Worm (Caenorhabditis elegans) whole organism, L1 larva: ENCODE measurements around the gene ZK287.1.

Experiments
- blmp-1 ChIP-seq: fragments of 150-350 bp; optimal IDR thresholded peaks from 2 replicates; lab custom pipeline; 2014; ENCODE audit warnings: missing biosample characterization, missing genetic modification characterization
- ceh-8 ChIP-seq: fragments of 200-800 bp; sonication (Bioruptor generic); optimal IDR thresholded peaks from 2 replicates; lab custom pipeline; 2018; ENCODE audit warnings: mild to moderate bottlenecking, missing genetic modification characterization, moderate library complexity, missing compliant biosample characterization
- ceh-82 ChIP-seq, 3 experiments: fragments of 150-350 bp in 1 of 3; sonication (generic microtip) in 2 of 3; optimal IDR thresholded peaks; 2 replicates each; lab custom pipeline; 2014 to 2017; ENCODE audit warnings: missing biosample characterization in 3 of 3, missing genetic modification characterization in 3 of 3
- ceh-90 ChIP-seq: sonication (generic microtip); optimal IDR thresholded peaks from 2 replicates; lab custom pipeline; 2016; ENCODE audit warnings: missing genetic modification characterization, missing compliant biosample characterization
- dpl-1 ChIP-seq, 3 experiments: fragments of 150-350 bp in 2 of 3; sonication (generic microtip) in 1 of 3; optimal IDR thresholded peaks; 2 replicates each; lab custom pipeline; 2014 to 2017; ENCODE audit warnings: missing biosample characterization in 3 of 3, missing genetic modification characterization in 3 of 3, missing genetic modification reagents in 3 of 3
- dsc-1 ChIP-seq: sonication (generic microtip); optimal IDR thresholded peaks from 2 replicates; lab custom pipeline; 2016; ENCODE audit warnings: mild to moderate bottlenecking, missing genetic modification characterization, missing compliant biosample characterization
- efl-1 ChIP-seq, 4 experiments: fragments of 150-350 bp; optimal IDR thresholded peaks in 3 of 4; peaks in 1 of 4; 1 replicate in 1 of 4; 2 replicates in 3 of 4; lab custom pipeline; 2014; ENCODE audit warnings: missing biosample characterization in 2 of 4, missing genetic modification characterization in 2 of 4, missing genetic modification reagents in 2 of 4
- efl-3 ChIP-seq: fragments of 200-800 bp; sonication (Bioruptor generic); optimal IDR thresholded peaks from 2 replicates; lab custom pipeline; 2018; ENCODE audit warnings: mild to moderate bottlenecking, missing genetic modification characterization, missing compliant biosample characterization
- egl-13 ChIP-seq: sonication (generic microtip); optimal IDR thresholded peaks from 2 replicates; lab custom pipeline; 2016; ENCODE audit warnings: missing genotype, missing genetic modification reagents, missing genetic modification characterization, missing compliant biosample characterization
- egl-27 ChIP-seq, 2 experiments: fragments of 150-350 bp in 1 of 2; sonication (generic microtip); optimal IDR thresholded peaks; 3 replicates each; lab custom pipeline; 2017 to 2018; ENCODE audit warnings: missing biosample characterization in 2 of 2, missing genetic modification characterization in 2 of 2, missing genetic modification reagents in 2 of 2
- elt-3 ChIP-seq, 6 experiments: fragments of 150-350 bp in 1 of 6; sonication (generic microtip); optimal IDR thresholded peaks; 2 replicates each; lab custom pipeline; 2017 to 2018; ENCODE audit warnings: missing biosample characterization in 6 of 6, missing genetic modification characterization in 6 of 6, inconsistent platforms in 1 of 6
- fkh-8 ChIP-seq: sonication (generic microtip); optimal IDR thresholded peaks from 2 replicates; lab custom pipeline; 2016; ENCODE audit warnings: mild to moderate bottlenecking, missing genetic modification characterization, missing compliant biosample characterization
- fos-1 ChIP-seq: fragments of 150-350 bp; optimal IDR thresholded peaks from 2 replicates; lab custom pipeline; 2014; ENCODE audit warnings: missing biosample characterization, missing genetic modification characterization
- isw-1 ChIP-seq: fragments of 200-800 bp; sonication (Bioruptor generic); IDR thresholded peaks from 2 replicates; pipeline ENCODE4 v1.3.6; 2022; ENCODE audit warnings: missing genetic modification characterization, missing compliant biosample characterization
- lin-13 ChIP-seq: fragments of 150-350 bp; optimal IDR thresholded peaks from 2 replicates; lab custom pipeline; 2014; ENCODE audit warnings: missing biosample characterization, missing genetic modification reagents, missing genetic modification characterization
- lin-39 ChIP-seq: fragments of 150-350 bp; optimal IDR thresholded peaks from 2 replicates; lab custom pipeline; 2014; ENCODE audit warnings: missing biosample characterization, missing genetic modification reagents, missing genetic modification characterization
- lir-3 ChIP-seq: sonication (generic microtip); optimal IDR thresholded peaks from 2 replicates; lab custom pipeline; 2016; ENCODE audit warnings: mild to moderate bottlenecking, missing genetic modification characterization, moderate library complexity, missing compliant biosample characterization; ENCODE audit not compliant: poor library complexity
- lsy-2 ChIP-seq, 2 experiments: fragments of 150-350 bp; optimal IDR thresholded peaks; 2 replicates each; lab custom pipeline; 2014; ENCODE audit warnings: missing biosample characterization in 2 of 2, missing genetic modification characterization in 2 of 2
- mdl-1 ChIP-seq, 2 experiments: fragments of 150-350 bp; optimal IDR thresholded peaks; 2 replicates each; lab custom pipeline; 2014 to 2017; ENCODE audit warnings: missing biosample characterization in 2 of 2, missing genetic modification characterization in 2 of 2, inconsistent platforms in 1 of 2
- nhr-76 ChIP-seq: sonication (generic microtip); optimal IDR thresholded peaks from 2 replicates; lab custom pipeline; 2017; ENCODE audit warnings: missing biosample characterization, missing genetic modification characterization
- nhr-77 ChIP-seq: fragments of 150-350 bp; optimal IDR thresholded peaks from 2 replicates; lab custom pipeline; 2014; ENCODE audit warnings: missing biosample characterization, missing genetic modification characterization
- nhr-85 ChIP-seq: sonication (generic microtip); peaks from one replicate; lab custom pipeline; 2016; ENCODE audit warnings: missing genetic modification characterization, inconsistent platforms, missing compliant biosample characterization
- nhr-90 ChIP-seq: sonication (generic microtip); optimal IDR thresholded peaks from 2 replicates; lab custom pipeline; 2016; ENCODE audit warnings: mild to moderate bottlenecking, missing genetic modification characterization, missing compliant biosample characterization; ENCODE audit not compliant: poor library complexity
- skn-1 ChIP-seq: fragments of 150-350 bp; optimal IDR thresholded peaks from 2 replicates; lab custom pipeline; 2014; ENCODE audit warnings: missing biosample characterization, missing genetic modification characterization
- snu-23 ChIP-seq: sonication (generic microtip); optimal IDR thresholded peaks from 2 replicates; lab custom pipeline; 2016; ENCODE audit warnings: missing genetic modification characterization, missing compliant biosample characterization
- unc-30 ChIP-seq: sonication (generic microtip); optimal IDR thresholded peaks from 2 replicates; lab custom pipeline; 2017; ENCODE audit warnings: missing biosample characterization, missing genetic modification characterization
- vab-15 ChIP-seq: sonication (generic microtip); optimal IDR thresholded peaks from 2 replicates; lab custom pipeline; 2017; ENCODE audit warnings: missing genotype, mild to moderate bottlenecking, missing genetic modification characterization, missing compliant biosample characterization
- ztf-11 ChIP-seq, 2 experiments: sonication (generic microtip); optimal IDR thresholded peaks; 2 replicates each; lab custom pipeline; 2016 to 2017; ENCODE audit warnings: missing genetic modification characterization in 2 of 2, missing biosample characterization in 1 of 2, missing compliant biosample characterization in 1 of 2
- ztf-4 ChIP-seq: fragments of 150-350 bp; optimal IDR thresholded peaks from 2 replicates; lab custom pipeline; 2014; ENCODE audit warnings: missing biosample characterization, missing genetic modification characterization

Gene ZK287.1

DNA sequence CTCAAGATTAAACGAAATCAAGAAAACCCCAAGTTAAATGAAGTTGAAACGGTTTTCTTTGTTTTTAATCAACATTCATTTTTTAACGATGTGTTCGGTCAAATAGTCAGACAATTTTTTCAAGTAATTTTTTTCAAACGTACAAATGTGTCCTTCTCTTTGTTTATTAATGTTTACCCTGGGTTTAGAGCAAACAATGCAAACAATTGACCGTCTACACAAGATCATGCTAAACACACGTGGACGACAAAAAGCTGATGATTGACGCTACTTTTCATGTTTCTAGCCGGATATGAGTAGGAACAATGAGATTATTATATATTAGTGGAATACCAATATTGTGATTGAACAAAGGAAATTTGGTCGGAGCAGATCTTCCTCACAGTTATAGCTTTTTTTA, 45.1 kb upstream of the ZK287.1 start:
- TF ChIP-seq skn-1: no peak
- no peak for TF ChIP-seq egl-13
- no peak for TF ChIP-seq dpl-1 (GFP tag; optimal IDR thresholded peaks at IDR 0.05; lab: Kevin White, UChicago)
- TF ChIP-seq nhr-90 (tag; lab: Kevin White, UChicago): no peak
- TF ChIP-seq blmp-1 (tag; lab: Kevin White, UChicago): no peak
- TF ChIP-seq efl-1 (optimal IDR thresholded peaks at IDR 0.05; lab: Kevin White, UChicago): no peak
- TF ChIP-seq efl-1 (GFP tag; optimal IDR thresholded peaks at IDR 0.05 in 1 of 2; lab: Kevin White, UChicago): no peak
- no peak for TF ChIP-seq nhr-76
- TF ChIP-seq mdl-1 (tag; optimal IDR thresholded peaks at IDR 0.05; lab: Kevin White, UChicago): no peak
- TF ChIP-seq egl-27 (tag; optimal IDR thresholded peaks at IDR 0.05; lab: Kevin White, UChicago): no peak
- TF ChIP-seq nhr-85: no peak
- no peak for TF ChIP-seq lsy-2 (tag; optimal IDR thresholded peaks at IDR 0.05; lab: Kevin White, UChicago)
- no peak for TF ChIP-seq ceh-90 (tag; lab: Kevin White, UChicago)

DNA sequence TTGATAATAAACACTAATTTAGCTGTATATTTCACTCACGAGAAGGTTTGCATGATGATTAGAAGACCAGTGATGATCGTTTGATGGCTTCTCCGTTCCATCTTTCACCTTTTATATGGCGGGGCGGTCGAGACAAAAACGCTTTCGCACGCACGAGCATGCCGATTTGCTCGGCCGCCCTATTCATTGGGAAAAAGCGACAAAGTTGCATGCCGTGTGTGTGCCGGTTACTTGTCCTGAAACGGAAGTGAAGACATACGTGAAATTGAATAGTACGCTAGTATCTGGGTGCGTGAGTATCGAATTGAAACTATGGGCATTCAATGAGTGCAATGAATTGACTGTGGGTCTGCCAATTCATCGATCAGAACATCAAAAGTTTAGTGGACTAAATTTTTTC, 43.7 kb upstream of the ZK287.1 start, which contains the start of gene idpc-5:
idpc-5 (minus strand) TSS at position 101 of the 400 bp plus-strand sequence.
- TF ChIP-seq ztf-11 (tag; optimal IDR thresholded peaks at IDR 0.05; lab: Kevin White, UChicago) (no peak), nhr-90 (tag; lab: Kevin White, UChicago) (no peak), ceh-82 (tag; optimal IDR thresholded peaks at IDR 0.05; lab: Kevin White, UChicago) (no peak), lin-13 (GFP tag; lab: Kevin White, UChicago) (no peak), ceh-90 (tag; lab: Kevin White, UChicago) (no peak), nhr-76 (no peak)

DNA sequence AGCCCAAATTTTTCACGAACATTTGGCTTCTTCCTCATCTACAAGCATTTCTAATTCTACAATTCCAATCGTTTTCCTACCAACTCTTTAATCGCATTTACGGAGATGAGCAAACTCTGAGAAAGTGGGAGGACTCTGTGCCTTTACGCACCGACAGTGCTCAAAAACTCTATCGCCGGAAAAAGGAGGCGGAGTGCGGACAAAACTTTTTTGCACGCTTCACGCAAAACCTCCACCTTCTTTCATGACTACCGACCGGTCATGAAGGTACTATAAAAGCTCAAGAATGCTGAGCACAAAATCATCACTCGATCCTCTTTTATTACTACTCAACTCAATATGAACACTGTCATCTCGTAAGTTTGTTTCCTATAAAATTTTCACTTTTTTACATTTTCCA, 41.4 kb upstream of the ZK287.1 start, which contains the start of gene idpc-4:
idpc-4 (plus strand) TSS at position 301 of the 400 bp plus-strand sequence.
- TF ChIP-seq lir-3 (no peak), ztf-11 (tag; optimal IDR thresholded peaks at IDR 0.05; lab: Kevin White, UChicago) (no peak), efl-3 (GFP tag; lab: Kevin White, UChicago) (no peak), ceh-8 (GFP tag; lab: Kevin White, UChicago) (no peak), isw-1 (GFP tag; lab: Robert Waterston, UW) (no peak), nhr-77 (no peak), elt-3 (tag; optimal IDR thresholded peaks at IDR 0.05; lab: Kevin White, UChicago) (no peak), vab-15 (tag; lab: Kevin White, UChicago) (no peak), fkh-8 (tag; lab: Kevin White, UChicago) (no peak), unc-30 (tag; lab: Kevin White, UChicago) (no peak), snu-23 (GFP tag; lab: Kevin White, UChicago) (no peak)

DNA sequence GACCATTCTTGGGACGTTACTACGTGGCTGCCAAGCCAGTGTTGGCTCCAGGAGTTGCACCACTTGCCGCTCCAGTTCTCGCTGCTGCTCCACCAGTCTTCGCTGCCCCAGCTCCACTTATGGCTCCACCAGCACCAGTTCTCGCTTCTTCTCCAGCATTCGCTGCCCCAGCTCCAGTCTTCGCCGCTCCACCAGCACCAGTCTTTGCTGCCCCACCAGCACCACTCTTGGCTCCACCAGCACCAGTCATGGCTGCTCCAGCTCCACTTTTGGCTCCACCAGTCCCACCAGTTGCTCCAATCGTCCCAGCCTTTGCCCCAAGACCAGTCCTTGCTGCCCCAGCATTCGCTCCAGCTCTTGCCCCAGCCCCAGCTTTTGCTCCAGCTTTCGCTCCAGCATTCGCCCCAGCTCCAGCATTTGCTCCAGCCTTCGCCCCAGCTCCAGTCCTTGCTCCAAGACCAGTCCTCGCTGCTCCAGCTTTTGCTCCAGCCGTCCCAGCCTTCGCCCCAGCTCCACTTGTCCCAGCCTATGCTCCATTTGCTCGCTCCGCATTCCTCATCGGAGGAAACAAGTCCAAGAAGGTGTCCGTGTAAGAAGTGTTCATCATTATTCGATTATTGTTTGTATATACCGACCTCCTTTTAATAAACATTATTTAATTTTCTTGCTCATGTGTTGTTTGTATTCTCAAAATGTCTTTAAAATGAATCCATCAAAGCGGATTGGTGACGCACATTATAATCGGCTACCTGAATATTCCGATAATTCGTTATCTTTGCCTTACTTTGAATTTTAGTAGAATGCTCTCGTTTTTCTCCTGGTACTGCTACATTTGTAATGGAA, 40.7 kb upstream of the ZK287.1 start, which contains the start of gene T06E4.7:
T06E4.7 (plus strand) TSS at position 793 of the 843 bp plus-strand sequence.
- TF ChIP-seq dsc-1 (tag; lab: Kevin White, UChicago) (peak; percentile 29), lin-39 (no peak)

DNA sequence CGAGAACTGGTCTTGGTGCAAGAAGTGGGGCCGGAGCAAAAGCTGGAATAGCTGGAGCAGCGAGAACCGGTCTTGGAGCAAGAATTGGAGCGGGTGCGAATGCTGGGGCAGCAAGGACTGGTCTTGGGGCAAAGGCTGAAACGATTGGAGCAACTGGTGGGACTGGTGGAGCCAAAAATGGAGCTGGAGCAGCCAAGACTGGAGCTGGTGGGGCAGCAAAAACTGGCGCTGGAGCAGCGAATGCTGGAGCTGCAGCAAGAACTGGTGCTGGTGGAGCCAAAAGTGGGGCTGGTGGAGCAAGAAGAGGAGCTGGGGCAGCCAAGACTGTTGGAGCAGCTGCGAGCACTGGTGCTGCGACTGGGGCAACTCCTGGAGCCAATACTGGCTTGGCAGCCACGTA, 37.9 kb upstream of the ZK287.1 start:
- no peak for TF ChIP-seq fos-1 (tag; lab: Kevin White, UChicago)
- TF ChIP-seq ceh-8 (GFP tag; lab: Kevin White, UChicago): peak; percentile 15
- TF ChIP-seq, all 84 proteins: peak for 1

DNA sequence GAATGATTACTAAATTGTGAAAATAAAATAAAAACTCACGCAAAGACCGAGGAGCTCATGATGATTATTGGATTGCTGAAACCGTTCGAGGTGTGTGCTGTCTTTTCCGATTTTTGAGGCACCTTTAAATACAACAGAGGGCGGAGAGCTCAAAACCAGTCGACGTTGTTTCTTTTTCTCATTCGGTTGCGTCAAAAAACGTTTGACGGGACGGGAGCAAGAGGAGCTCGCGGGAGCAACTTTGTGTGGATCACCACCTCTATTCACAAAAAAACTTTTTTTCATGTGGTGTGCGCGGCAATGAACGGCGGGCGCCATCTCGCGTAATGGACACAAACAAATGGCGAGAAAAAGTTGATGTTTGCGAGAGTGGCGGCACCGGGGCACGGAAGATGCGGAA, 37.4 kb upstream of the ZK287.1 start, which contains the start of gene idpc-3:
idpc-3 (minus strand) TSS at position 101 of the 400 bp plus-strand sequence.
- no peak for TF ChIP-seq ztf-4 (tag; lab: Kevin White, UChicago)
- no peak for TF ChIP-seq efl-1 (optimal IDR thresholded peaks at IDR 0.05; lab: Kevin White, UChicago)
- peak in 1 of 2 experiments; percentile 21 for TF ChIP-seq efl-1 (GFP tag; optimal IDR thresholded peaks at IDR 0.05 in 1 of 2; lab: Kevin White, UChicago)
- TF ChIP-seq, all 84 proteins: peak for 1
